Fruit fly (Drosophila melanogaster) whole organism, adult: ENCODE measurements around the gene CG31729.

ENCODE experiments used
- CG11617 ChIP-seq: fragments of 200-800 bp; sonication (Bioruptor generic); optimal IDR thresholded peaks from 2 replicates; lab custom pipeline; 2017; ENCODE audit warnings: mild to moderate bottlenecking, missing biosample characterization, missing genetic modification reagents, missing genetic modification characterization
- CG12768 ChIP-seq: fragments of 200-800 bp; sonication (Bioruptor generic); optimal IDR thresholded peaks from 2 replicates; lab custom pipeline; 2017; ENCODE audit warnings: missing biosample characterization, missing genetic modification characterization, mild to moderate bottlenecking, moderate library complexity, missing genetic modification reagents
- CG14711 ChIP-seq: fragments of 200-800 bp; sonication (Bioruptor generic); optimal IDR thresholded peaks from 2 replicates; lab custom pipeline; 2018; ENCODE audit warnings: missing biosample characterization, mild to moderate bottlenecking, missing genetic modification characterization, moderate library complexity
- CG1620 ChIP-seq: fragments of 200-800 bp; sonication (Bioruptor generic); optimal IDR thresholded peaks from 2 replicates; lab custom pipeline; 2016; ENCODE audit warnings: missing biosample characterization, missing genetic modification characterization
- CG33017 ChIP-seq: fragments of 200-800 bp; sonication (Bioruptor generic); optimal IDR thresholded peaks from 2 replicates; lab custom pipeline; 2018; ENCODE audit warnings: missing biosample characterization, mild to moderate bottlenecking, missing genetic modification characterization, moderate library complexity
- CG5204 ChIP-seq: fragments of 200-800 bp; sonication (Bioruptor generic); optimal IDR thresholded peaks from 2 replicates; lab custom pipeline; 2016; ENCODE audit warnings: missing biosample characterization, missing genetic modification characterization
- CG7045 ChIP-seq: fragments of 200-800 bp; sonication (Bioruptor generic); optimal IDR thresholded peaks from 2 replicates; lab custom pipeline; 2017; ENCODE audit warnings: missing biosample characterization, mild to moderate bottlenecking, missing genetic modification characterization
- CG7101 ChIP-seq: fragments of 200-800 bp; sonication (Bioruptor generic); optimal IDR thresholded peaks from 2 replicates; lab custom pipeline; 2018; ENCODE audit warnings: missing biosample characterization, mild to moderate bottlenecking, missing genetic modification characterization, moderate library complexity
- Clk ChIP-seq: fragments of 200-800 bp; sonication (Bioruptor generic); optimal IDR thresholded peaks from 2 replicates; lab custom pipeline; 2017; ENCODE audit warnings: missing biosample characterization, missing genetic modification characterization
- Crg-1 ChIP-seq: fragments of 200-800 bp; sonication (Bioruptor generic); optimal IDR thresholded peaks from 2 replicates; lab custom pipeline; 2016; ENCODE audit warnings: missing biosample characterization, missing genetic modification characterization
- Hr96 ChIP-seq: fragments of 200-800 bp; sonication (Bioruptor generic); optimal IDR thresholded peaks from 2 replicates; lab custom pipeline; 2016; ENCODE audit warnings: missing biosample characterization, missing genetic modification characterization
- Mnt ChIP-seq: fragments of 200-800 bp; sonication (Bioruptor generic); optimal IDR thresholded peaks from 2 replicates; lab custom pipeline; 2016; ENCODE audit warnings: missing biosample characterization, mild to moderate bottlenecking, missing genetic modification characterization
- bab1 ChIP-seq: fragments of 200-800 bp; sonication (Bioruptor generic); optimal IDR thresholded peaks from 3 replicates; lab custom pipeline; 2019; ENCODE audit warnings: missing biosample characterization, mild to moderate bottlenecking, missing genetic modification characterization, moderate library complexity
- cic ChIP-seq: fragments of 200-800 bp; sonication (Bioruptor generic); optimal IDR thresholded peaks from 2 replicates; lab custom pipeline; 2017; ENCODE audit warnings: missing biosample characterization, mild to moderate bottlenecking, missing genetic modification characterization, moderate library complexity
- cnc ChIP-seq, 2 experiments: fragments of >200 bp; optimal IDR thresholded peaks; 2 replicates each; lab custom pipeline; 2017
- kay ChIP-seq: fragments of 200-800 bp; sonication (Bioruptor generic); peaks from one replicate; lab custom pipeline; 2016; ENCODE audit warnings: missing biosample characterization, missing genetic modification characterization, borderline replicate concordance
- ovo ChIP-seq: fragments of 200-800 bp; sonication (Bioruptor generic); optimal IDR thresholded peaks from 2 replicates; lab custom pipeline; 2016; ENCODE audit warnings: missing biosample characterization, missing genetic modification characterization
- pad ChIP-seq: fragments of 200-800 bp; sonication (Bioruptor generic); optimal IDR thresholded peaks from 3 replicates; lab custom pipeline; 2017; ENCODE audit warnings: missing biosample characterization, missing genetic modification characterization, mild to moderate bottlenecking, moderate library complexity, missing genetic modification reagents
- tj ChIP-seq: fragments of 200-800 bp; sonication (Bioruptor generic); optimal IDR thresholded peaks from 3 replicates; lab custom pipeline; 2017; ENCODE audit warnings: missing biosample characterization, mild to moderate bottlenecking, missing genetic modification characterization, moderate library complexity
- toe ChIP-seq: fragments of 200-800 bp; sonication (Bioruptor generic); optimal IDR thresholded peaks from 2 replicates; lab custom pipeline; 2016; ENCODE audit warnings: missing biosample characterization, missing genetic modification characterization

Gene CG31729

DNA sequence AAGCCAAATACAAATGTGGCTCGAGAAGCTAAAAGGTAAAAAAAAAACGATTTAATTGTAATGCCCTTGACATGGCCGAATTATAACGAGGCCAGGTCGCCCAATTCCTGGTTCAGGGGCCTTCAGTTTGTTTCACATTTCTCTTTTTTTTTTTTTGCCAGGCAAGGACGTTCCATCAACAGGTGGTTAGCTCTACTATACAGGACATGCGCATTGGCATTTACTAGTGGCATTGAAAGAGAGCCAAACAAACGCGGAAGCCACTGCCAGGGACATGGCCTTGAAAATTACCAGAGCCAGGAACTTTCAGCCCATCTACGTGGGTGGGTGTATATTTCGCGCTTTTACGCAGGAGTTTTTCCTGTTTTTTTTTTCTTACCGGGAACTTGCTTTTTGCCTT, 4.0 kb upstream of the CG31729 start:
- no peak for TF ChIP-seq tj (GFP tag; lab: Kevin White, UChicago)
- TF ChIP-seq kay (GFP tag; lab: Kevin White, UChicago): no peak
- TF ChIP-seq Hr96 (GFP tag; lab: Kevin White, UChicago): no peak
- no peak for TF ChIP-seq cnc (optimal IDR thresholded peaks at IDR 0.05; lab: Kevin White, UChicago)
- no peak for TF ChIP-seq Mnt (GFP tag; lab: Kevin White, UChicago)
- no peak for TF ChIP-seq CG7045 (GFP tag; lab: Kevin White, UChicago)
- no peak for TF ChIP-seq CG14711 (tag; lab: Kevin White, UChicago)
- TF ChIP-seq ovo (GFP tag; lab: Kevin White, UChicago): no peak
- TF ChIP-seq CG11617 (GFP tag; lab: Kevin White, UChicago): no peak
- TF ChIP-seq CG12768 (GFP tag; lab: Kevin White, UChicago): no peak
- TF ChIP-seq cic: no peak
- TF ChIP-seq CG33017: no peak
- no peak for TF ChIP-seq Clk (GFP tag; lab: Kevin White, UChicago)
- no peak for TF ChIP-seq CG1620 (GFP tag; lab: Kevin White, UChicago)

DNA sequence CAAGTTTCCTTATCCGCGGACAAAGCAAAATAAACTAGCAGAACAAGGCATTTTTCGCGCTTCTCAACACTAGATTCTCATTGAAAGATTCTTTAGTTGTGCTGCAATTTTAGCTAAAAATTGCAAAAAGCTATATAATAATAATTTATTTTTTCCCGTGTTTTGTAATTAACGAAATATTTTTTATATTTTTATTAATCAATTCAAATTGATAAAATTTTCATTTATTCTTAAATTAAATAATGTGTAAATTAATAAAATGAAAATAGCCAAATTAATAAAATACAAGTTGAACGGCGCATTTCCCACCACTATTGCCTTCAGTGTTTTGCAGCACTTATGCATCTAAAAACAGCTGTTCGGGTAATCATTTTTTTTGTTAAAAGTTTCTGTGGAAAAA, 3.3 kb upstream of the CG31729 start, which contains the start of the genes Drep4 and Uvrag:
TSS of gene Drep4 (minus strand) at position 7 of the 400 bp plus-strand sequence.
TSS of gene Uvrag (plus strand) at position 322 of the 400 bp plus-strand sequence.
- peak; percentile 44 for TF ChIP-seq Clk (GFP tag; lab: Kevin White, UChicago)
- no peak for TF ChIP-seq cnc (optimal IDR thresholded peaks at IDR 0.05; lab: Kevin White, UChicago)
- TF ChIP-seq CG11617 (GFP tag; lab: Kevin White, UChicago): peak; percentile 77
- peak; percentile 34 for TF ChIP-seq cic
- TF ChIP-seq Mnt (GFP tag; lab: Kevin White, UChicago): peak; percentile 37
- TF ChIP-seq kay (GFP tag; lab: Kevin White, UChicago): no peak
- TF ChIP-seq CG12768 (GFP tag; lab: Kevin White, UChicago): peak; percentile 71
- TF ChIP-seq pad (GFP tag; lab: Kevin White, UChicago): peak; percentile 70
- TF ChIP-seq CG7045 (GFP tag; lab: Kevin White, UChicago): peak; percentile 76
- TF ChIP-seq CG5204 (GFP tag; lab: Kevin White, UChicago): peak; percentile 38
- TF ChIP-seq Crg-1 (GFP tag; lab: Kevin White, UChicago): peak; percentile 65
- peak; percentile 55 for TF ChIP-seq bab1
- peak; percentile 55 for TF ChIP-seq CG33017
- TF ChIP-seq ovo (GFP tag; lab: Kevin White, UChicago): peak; percentile 61
- no peak for TF ChIP-seq Hr96 (GFP tag; lab: Kevin White, UChicago)
- TF ChIP-seq CG1620 (GFP tag; lab: Kevin White, UChicago): peak; percentile 35
- peak; percentile 87 for TF ChIP-seq CG7101 (tag; lab: Kevin White, UChicago)
- peak; percentile 73 for TF ChIP-seq tj (GFP tag; lab: Kevin White, UChicago)
- TF ChIP-seq toe (GFP tag; lab: Kevin White, UChicago): peak; percentile 55
- TF ChIP-seq CG14711 (tag; lab: Kevin White, UChicago): peak; percentile 80

DNA sequence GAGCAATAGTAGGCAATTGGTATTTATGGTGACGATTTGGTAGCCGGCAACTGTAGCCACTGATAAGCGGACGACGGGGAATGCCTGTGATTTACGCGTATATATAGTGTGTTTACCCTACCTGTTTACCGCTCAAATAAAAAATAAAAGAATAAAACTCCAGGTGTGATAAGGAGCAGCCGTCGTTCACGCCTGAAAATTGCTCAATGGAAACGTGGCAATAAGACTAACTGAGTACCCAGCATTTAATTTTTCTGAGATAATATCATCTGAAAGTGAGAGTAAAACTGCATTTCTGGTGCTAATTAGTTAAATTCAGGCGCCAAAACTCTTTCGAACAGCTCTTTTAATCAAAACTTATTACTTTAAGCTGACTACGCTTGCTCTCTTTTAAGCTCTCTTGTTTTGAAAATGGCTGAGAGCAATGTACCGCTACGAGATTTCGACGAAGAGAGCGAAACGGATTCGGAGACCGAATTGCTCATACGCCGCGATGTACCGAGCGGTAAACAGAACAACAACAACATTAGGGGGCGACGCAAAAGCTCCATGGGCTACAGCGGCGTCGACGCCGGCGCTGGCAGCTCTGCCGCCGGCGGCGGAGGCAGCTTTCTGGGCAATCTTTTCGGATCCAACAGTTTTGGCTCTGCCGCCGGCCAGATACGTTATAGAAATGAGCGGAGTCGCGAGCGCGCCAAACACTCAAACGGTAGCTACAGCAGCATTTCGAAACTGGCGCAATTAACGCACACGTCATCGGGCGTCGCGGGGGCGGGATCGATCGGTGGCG, 674 bp downstream of the CG31729 start:
- peak; percentile 75 for TF ChIP-seq CG7101 (tag; lab: Kevin White, UChicago)
- peak; percentile 61 for TF ChIP-seq Crg-1 (GFP tag; lab: Kevin White, UChicago)
- peak; percentile 1 for TF ChIP-seq CG1620 (GFP tag; lab: Kevin White, UChicago)
- TF ChIP-seq cic: peak; percentile 99
- peak; percentile 93 for TF ChIP-seq kay (GFP tag; lab: Kevin White, UChicago)
- no peak for TF ChIP-seq CG5204 (GFP tag; lab: Kevin White, UChicago)
- TF ChIP-seq tj (GFP tag; lab: Kevin White, UChicago): peak; percentile 26
- peak; percentile 91 for TF ChIP-seq CG33017
- no peak for TF ChIP-seq bab1
- peak; percentile 59 for TF ChIP-seq Clk (GFP tag; lab: Kevin White, UChicago)
- TF ChIP-seq CG12768 (GFP tag; lab: Kevin White, UChicago): peak; percentile 80
- TF ChIP-seq Mnt (GFP tag; lab: Kevin White, UChicago): peak; percentile 62
- TF ChIP-seq cnc (optimal IDR thresholded peaks at IDR 0.05; lab: Kevin White, UChicago): no peak
- no peak for TF ChIP-seq toe (GFP tag; lab: Kevin White, UChicago)
- TF ChIP-seq CG11617 (GFP tag; lab: Kevin White, UChicago): peak; percentile 82
- TF ChIP-seq pad (GFP tag; lab: Kevin White, UChicago): no peak
- TF ChIP-seq CG14711 (tag; lab: Kevin White, UChicago): peak; percentile 45
- TF ChIP-seq ovo (GFP tag; lab: Kevin White, UChicago): peak; percentile 39
- peak; percentile 85 for TF ChIP-seq CG7045 (GFP tag; lab: Kevin White, UChicago)

DNA sequence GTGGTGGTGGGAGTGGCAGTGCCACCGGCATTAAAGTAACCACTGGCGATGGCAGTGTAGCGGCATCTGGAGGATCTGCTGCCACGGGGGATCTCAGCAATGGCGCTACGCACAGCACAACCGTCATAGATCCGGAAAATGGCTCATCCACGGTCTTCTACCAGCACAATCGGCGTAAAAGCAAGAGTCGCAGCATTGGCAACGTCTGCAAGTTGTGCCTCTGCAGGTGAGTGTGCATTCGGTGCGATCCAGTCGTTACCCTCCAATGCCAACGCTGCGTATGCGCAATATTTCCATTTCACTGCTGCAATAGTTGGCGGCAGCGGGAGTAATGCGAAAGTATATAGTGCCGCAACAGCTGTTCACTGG, 1.3 kb downstream of the CG31729 start:
- no peak for TF ChIP-seq pad (GFP tag; lab: Kevin White, UChicago)
- TF ChIP-seq Hr96 (GFP tag; lab: Kevin White, UChicago): peak; percentile 13

DNA sequence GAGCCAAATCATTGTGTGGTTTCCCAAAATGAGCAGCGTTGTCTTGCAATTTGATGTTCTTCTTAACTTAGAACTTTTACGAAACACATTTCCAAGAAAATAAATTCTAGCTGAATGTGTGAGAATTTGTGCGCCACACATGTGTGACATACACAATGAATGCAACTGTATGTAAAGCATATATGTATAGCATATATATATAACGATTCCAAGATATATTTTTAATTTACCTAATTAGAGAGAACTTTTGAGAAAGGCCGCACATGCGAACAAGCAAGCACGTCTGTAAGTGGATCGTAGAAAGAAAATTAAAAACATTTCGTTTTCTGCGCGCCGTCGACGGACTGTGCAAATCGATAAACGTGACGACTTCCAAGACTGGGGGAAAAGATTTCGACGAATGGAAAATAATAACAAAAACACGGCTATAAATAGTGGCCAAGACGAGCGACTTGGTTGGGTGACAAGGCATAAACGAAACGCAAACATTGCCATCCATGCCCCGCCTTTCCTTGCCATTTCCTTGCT, 2.2 kb downstream of the CG31729 start:
- TF ChIP-seq cnc (optimal IDR thresholded peaks at IDR 0.05; lab: Kevin White, UChicago) (peak in 1 of 2 experiments; percentile 41), Hr96 (GFP tag; lab: Kevin White, UChicago) (no peak), pad (GFP tag; lab: Kevin White, UChicago) (no peak), kay (GFP tag; lab: Kevin White, UChicago) (peak; percentile 48), tj (GFP tag; lab: Kevin White, UChicago) (no peak), Mnt (GFP tag; lab: Kevin White, UChicago) (no peak), CG14711 (tag; lab: Kevin White, UChicago) (no peak), CG33017 (no peak), Crg-1 (GFP tag; lab: Kevin White, UChicago) (no peak), CG1620 (GFP tag; lab: Kevin White, UChicago) (no peak), CG11617 (GFP tag; lab: Kevin White, UChicago) (no peak)
